Worm (Caenorhabditis elegans) whole organism, mixed stage, embryonic: Measurements from ENCODE around the gene cht-1.

Experiments
- M03D4.4 ChIP-seq: sonication (generic microtip); optimal IDR thresholded peaks from 2 replicates; lab custom pipeline; 2017; ENCODE audit warnings: mild to moderate bottlenecking, missing genetic modification characterization, missing compliant biosample characterization
- bed-3 ChIP-seq: fragments of 200-800 bp; sonication (Bioruptor generic); optimal IDR thresholded peaks from 3 replicates; lab custom pipeline; 2018; ENCODE audit warnings: mild to moderate bottlenecking, missing genetic modification characterization, moderate library complexity, missing compliant biosample characterization
- blmp-1 ChIP-seq: fragments of 150-350 bp; optimal IDR thresholded peaks from 2 replicates; lab custom pipeline; 2014; ENCODE audit warnings: missing biosample characterization, missing genetic modification characterization
- ceh-39 ChIP-seq: fragments of 150-350 bp; optimal IDR thresholded peaks from 2 replicates; lab custom pipeline; 2014; ENCODE audit warnings: missing biosample characterization, missing genetic modification characterization
- ceh-43 ChIP-seq: fragments of 200-800 bp; sonication (Bioruptor generic); optimal IDR thresholded peaks from 2 replicates; lab custom pipeline; 2018; ENCODE audit warnings: mild to moderate bottlenecking, missing genetic modification characterization, moderate library complexity, missing compliant biosample characterization
- ceh-83 ChIP-seq: fragments of 200-800 bp; sonication (Bioruptor generic); optimal IDR thresholded peaks from 2 replicates; lab custom pipeline; 2018; ENCODE audit warnings: mild to moderate bottlenecking, missing genetic modification characterization, missing compliant biosample characterization
- ces-1 ChIP-seq: fragments of 150-350 bp; optimal IDR thresholded peaks from 2 replicates; lab custom pipeline; 2014; ENCODE audit warnings: missing biosample characterization, missing genetic modification reagents, missing genetic modification characterization
- cnd-1 ChIP-seq: fragments of 200-800 bp; sonication (Bioruptor generic); optimal IDR thresholded peaks from 2 replicates; lab custom pipeline; 2018; ENCODE audit warnings: mild to moderate bottlenecking, missing genetic modification characterization, missing compliant biosample characterization
- drap-1 ChIP-seq: fragments of 200-800 bp; sonication (Bioruptor generic); optimal IDR thresholded peaks from 3 replicates; lab custom pipeline; 2018; ENCODE audit warnings: mild to moderate bottlenecking, missing genetic modification characterization, missing compliant biosample characterization
- elt-1 ChIP-seq: sonication (generic microtip); optimal IDR thresholded peaks from 2 replicates; lab custom pipeline; 2017; ENCODE audit warnings: missing genetic modification characterization, mild to moderate bottlenecking, missing compliant biosample characterization, antibody characterized with exemption, moderate library complexity, borderline replicate concordance; ENCODE audit not compliant: insufficient read depth
- elt-3 ChIP-seq: fragments of 150-350 bp; optimal IDR thresholded peaks from 2 replicates; lab custom pipeline; 2014; ENCODE audit warnings: missing biosample characterization, missing genetic modification characterization
- flh-1 ChIP-seq: fragments of 200-800 bp; sonication (Bioruptor generic); optimal IDR thresholded peaks from 2 replicates; lab custom pipeline; 2018; ENCODE audit warnings: mild to moderate bottlenecking, missing genetic modification characterization, moderate library complexity, missing compliant biosample characterization
- ham-2 ChIP-seq: fragments of 200-800 bp; sonication (Bioruptor generic); optimal IDR thresholded peaks from 2 replicates; lab custom pipeline; 2018; ENCODE audit warnings: mild to moderate bottlenecking, missing genetic modification characterization, missing compliant biosample characterization
- hlh-1 ChIP-seq: fragments of 150-350 bp; optimal IDR thresholded peaks from 2 replicates; lab custom pipeline; 2014; ENCODE audit warnings: missing biosample characterization, missing genetic modification reagents, missing genetic modification characterization
- lin-13 ChIP-seq: fragments of 150-350 bp; optimal IDR thresholded peaks from 2 replicates; lab custom pipeline; 2014; ENCODE audit warnings: missing biosample characterization, missing genetic modification characterization
- lin-32 ChIP-seq: fragments of 200-800 bp; sonication (Bioruptor generic); optimal IDR thresholded peaks from 2 replicates; lab custom pipeline; 2018; ENCODE audit warnings: mild to moderate bottlenecking, missing genetic modification characterization, missing compliant biosample characterization
- lsy-2 ChIP-seq: fragments of 150-350 bp; optimal IDR thresholded peaks from 2 replicates; lab custom pipeline; 2014; ENCODE audit warnings: missing biosample characterization, missing genetic modification characterization
- mab-5 ChIP-seq: fragments of 150-350 bp; optimal IDR thresholded peaks from 2 replicates; lab custom pipeline; 2014; ENCODE audit warnings: missing biosample characterization, missing genetic modification characterization
- mep-1 ChIP-seq: fragments of 150-350 bp; optimal IDR thresholded peaks from 2 replicates; lab custom pipeline; 2017; ENCODE audit warnings: missing biosample characterization, missing genetic modification reagents, missing genetic modification characterization, inconsistent platforms
- mls-2 ChIP-seq: sonication (generic microtip); optimal IDR thresholded peaks from 2 replicates; lab custom pipeline; 2016; ENCODE audit warnings: mild to moderate bottlenecking, missing genetic modification characterization, moderate library complexity, missing compliant biosample characterization
- nhr-12 ChIP-seq: fragments of 150-350 bp; optimal IDR thresholded peaks from 2 replicates; lab custom pipeline; 2014; ENCODE audit warnings: missing biosample characterization, missing genetic modification characterization
- nhr-2 ChIP-seq: fragments of 150-350 bp; optimal IDR thresholded peaks from 2 replicates; lab custom pipeline; 2014; ENCODE audit warnings: missing biosample characterization, missing genetic modification characterization
- nhr-237 ChIP-seq: fragments of 150-350 bp; optimal IDR thresholded peaks from 2 replicates; lab custom pipeline; 2014; ENCODE audit warnings: missing biosample characterization, missing genetic modification characterization
- nhr-28 ChIP-seq: fragments of 150-350 bp; optimal IDR thresholded peaks from 2 replicates; lab custom pipeline; 2014; ENCODE audit warnings: missing biosample characterization, missing genetic modification characterization
- nhr-76 ChIP-seq: sonication (generic microtip); optimal IDR thresholded peaks from 2 replicates; lab custom pipeline; 2017; ENCODE audit warnings: missing biosample characterization, missing genetic modification characterization
- pha-4 ChIP-seq: fragments of 150-350 bp; optimal IDR thresholded peaks from 2 replicates; lab custom pipeline; 2018; ENCODE audit warnings: missing biosample characterization, missing genetic modification reagents, missing genetic modification characterization
- sem-2 ChIP-seq: fragments of 200-800 bp; sonication (Bioruptor generic); optimal IDR thresholded peaks from 2 replicates; lab custom pipeline; 2018; ENCODE audit warnings: mild to moderate bottlenecking, missing genetic modification characterization, missing compliant biosample characterization
- snpc-4 ChIP-seq: fragments of 150-350 bp; optimal IDR thresholded peaks from 2 replicates; lab custom pipeline; 2014; ENCODE audit warnings: missing biosample characterization, missing genetic modification characterization
- sptf-1 ChIP-seq: sonication (generic microtip); optimal IDR thresholded peaks from 2 replicates; lab custom pipeline; 2017; ENCODE audit warnings: mild to moderate bottlenecking, missing genetic modification characterization, moderate library complexity, missing compliant biosample characterization
- tbx-8 ChIP-seq: fragments of 200-800 bp; sonication (Bioruptor generic); optimal IDR thresholded peaks from 2 replicates; lab custom pipeline; 2018; ENCODE audit warnings: mild to moderate bottlenecking, missing genetic modification characterization, moderate library complexity, missing compliant biosample characterization
- unc-120 ChIP-seq: sonication (generic microtip); optimal IDR thresholded peaks from 2 replicates; lab custom pipeline; 2017; ENCODE audit warnings: missing genetic modification characterization, missing compliant biosample characterization; ENCODE audit not compliant: poor library complexity, severe bottlenecking
- unc-39 ChIP-seq: fragments of 150-350 bp; optimal IDR thresholded peaks from 2 replicates; lab custom pipeline; 2014; ENCODE audit warnings: missing biosample characterization, missing genetic modification characterization
- unc-62 ChIP-seq: fragments of 150-350 bp; optimal IDR thresholded peaks from 2 replicates; lab custom pipeline; 2014; ENCODE audit warnings: missing biosample characterization, missing genetic modification reagents, missing genetic modification characterization
- zip-8 ChIP-seq: fragments of 150-350 bp; optimal IDR thresholded peaks from 2 replicates; lab custom pipeline; 2014; ENCODE audit warnings: missing biosample characterization, missing genetic modification characterization
- ztf-11 ChIP-seq: fragments of 150-350 bp; optimal IDR thresholded peaks from 2 replicates; lab custom pipeline; 2014; ENCODE audit warnings: missing biosample characterization, missing genetic modification characterization

cht-1 gene

ce11 chrX:3379114-3379513 lies 20.7 kb downstream of the cht-1 start, which contains the start of gene sorf-1:
Gene sorf-1, minus strand, starts transcription at chrX:3379248.
- no peak for TF ChIP-seq nhr-2 (tag; lab: Kevin White, UChicago)
- no peak for TF ChIP-seq elt-1 (tag; lab: Kevin White, UChicago)
- no peak for TF ChIP-seq nhr-12
- TF ChIP-seq pha-4 (tag; lab: Kevin White, UChicago): peak; percentile 13
- no peak for TF ChIP-seq hlh-1 (tag; lab: Kevin White, UChicago)
- no peak for TF ChIP-seq sptf-1 (tag; lab: Kevin White, UChicago)
- TF ChIP-seq flh-1 (GFP tag; lab: Kevin White, UChicago): no peak
- TF ChIP-seq mep-1 (tag; lab: Kevin White, UChicago): peak; percentile 13

- TF ChIP-seq unc-62 (GFP tag; lab: Kevin White, UChicago) (no peak), ces-1 (GFP tag; lab: Kevin White, UChicago) (no peak), cnd-1 (tag; lab: Kevin White, UChicago) (no peak), sem-2 (no peak), ztf-11 (tag; lab: Kevin White, UChicago) (no peak), bed-3 (GFP tag; lab: Kevin White, UChicago) (no peak), blmp-1 (tag; lab: Kevin White, UChicago) (no peak), nhr-2 (tag; lab: Kevin White, UChicago) (no peak), nhr-76 (tag; lab: Kevin White, UChicago) (no peak), zip-8 (tag; lab: Kevin White, UChicago) (no peak), ceh-43 (no peak), mep-1 (tag; lab: Kevin White, UChicago) (no peak), nhr-237 (tag; lab: Kevin White, UChicago) (no peak), unc-120 (tag; lab: Kevin White, UChicago) (no peak), ham-2 (GFP tag; lab: Kevin White, UChicago) (no peak)
These were observed 24.5 kb downstream of the cht-1 start for ce11 chrX:3375320-3375719.

ce11 chrX:3374642-3375041 lies 25.2 kb downstream of the cht-1 start, which contains the start of gene clc-3:
Gene clc-3, minus strand, starts transcription at chrX:3374742.
- TF ChIP-seq nhr-28 (tag; lab: Kevin White, UChicago) (no peak), nhr-237 (tag; lab: Kevin White, UChicago) (no peak), lin-32 (GFP tag; lab: Kevin White, UChicago) (no peak), unc-62 (GFP tag; lab: Kevin White, UChicago) (no peak), ceh-43 (no peak), ces-1 (GFP tag; lab: Kevin White, UChicago) (peak; percentile 18), lin-13 (no peak)

- TF ChIP-seq M03D4.4 (tag; lab: Kevin White, UChicago) (peak; percentile 90), tbx-8 (GFP tag; lab: Kevin White, UChicago) (peak; percentile 44), bed-3 (GFP tag; lab: Kevin White, UChicago) (peak; percentile 84), snpc-4 (no peak), hlh-1 (tag; lab: Kevin White, UChicago) (peak; percentile 49), unc-62 (GFP tag; lab: Kevin White, UChicago) (peak; percentile 60), drap-1 (peak; percentile 94), mab-5 (tag; lab: Kevin White, UChicago) (no peak), nhr-28 (tag; lab: Kevin White, UChicago) (no peak), blmp-1 (tag; lab: Kevin White, UChicago) (no peak), unc-120 (tag; lab: Kevin White, UChicago) (peak; percentile 81), pha-4 (tag; lab: Kevin White, UChicago) (peak; percentile 23), nhr-76 (tag; lab: Kevin White, UChicago) (no peak), lsy-2 (peak; percentile 29), ztf-11 (tag; lab: Kevin White, UChicago) (peak; percentile 35), mep-1 (tag; lab: Kevin White, UChicago) (peak; percentile 67), ceh-39 (no peak), nhr-237 (tag; lab: Kevin White, UChicago) (peak; percentile 37), ceh-43 (peak; percentile 85), cnd-1 (tag; lab: Kevin White, UChicago) (peak; percentile 88), ceh-83 (GFP tag; lab: Kevin White, UChicago) (peak; percentile 92), nhr-2 (tag; lab: Kevin White, UChicago) (no peak), zip-8 (tag; lab: Kevin White, UChicago) (no peak), sptf-1 (tag; lab: Kevin White, UChicago) (peak; percentile 95), elt-1 (tag; lab: Kevin White, UChicago) (no peak), flh-1 (GFP tag; lab: Kevin White, UChicago) (peak; percentile 71), nhr-12 (peak; percentile 24), lin-32 (GFP tag; lab: Kevin White, UChicago) (peak; percentile 76), mls-2 (tag; lab: Kevin White, UChicago) (peak; percentile 94), elt-3 (tag; lab: Kevin White, UChicago) (no peak), unc-39 (tag; lab: Kevin White, UChicago) (peak; percentile 33), ces-1 (GFP tag; lab: Kevin White, UChicago) (peak; percentile 60), sem-2 (peak; percentile 81), ham-2 (GFP tag; lab: Kevin White, UChicago) (peak; percentile 77), lin-13 (peak; percentile 19)
These were observed 28.6 kb downstream of the cht-1 start for ce11 chrX:3371264-3371663.
